Comparison of ENCODE assay signal across 1 fruit fly cellular context in genomic region chr2L:7925389-7925788, dm6.
A peak's percentile ranks its signal among the peaks of the same experiment; 100 is the strongest.
TF ChIP-seq lines count a peak whose summit lies in the region.

No protein-coding gene starts in this region.

TF ChIP-seq in whole organism, embryonic, 481 proteins besides CTCF, POLR2A, EP300 and RAD21 (continued from another document and continues in another):
- TF ChIP-seq CG17829 (tag; optimal IDR thresholded peaks at IDR 0.05; lab: Kevin White, UChicago) (peak; percentile 83), Sin3A (optimal IDR thresholded peaks at IDR 0.05; lab: Kevin White, UChicago) (no peak), Dll (GFP tag; IDR thresholded peaks at IDR 0.05; lab: Robert Waterston, UW; ENCODE audit: partially characterized antibody) (no peak), CG2116 (GFP tag; optimal IDR thresholded peaks at IDR 0.05; lab: Kevin White, UChicago) (peak; percentile 31), CG3847 (GFP tag; IDR thresholded peaks at IDR 0.05; lab: Robert Waterston, UW) (peak; percentile 83), CG10979 (tag; optimal IDR thresholded peaks at IDR 0.05; lab: Kevin White, UChicago) (peak; percentile 88), Lhr (GFP tag; optimal IDR thresholded peaks at IDR 0.05; lab: Kevin White, UChicago) (peak; percentile 33), CG6683 (GFP tag; optimal IDR thresholded peaks at IDR 0.05; lab: Kevin White, UChicago) (peak; percentile 87), CG9876 (GFP tag; optimal IDR thresholded peaks at IDR 0.05; lab: Kevin White, UChicago) (peak; percentile 77), cg (GFP tag; optimal IDR thresholded peaks at IDR 0.05; lab: Kevin White, UChicago) (no peak), CG9932 (GFP tag; IDR thresholded peaks at IDR 0.05; lab: Robert Waterston, UW) (peak; percentile 72), CG9797 (GFP tag; optimal IDR thresholded peaks at IDR 0.05; lab: Kevin White, UChicago) (no peak), NfI (GFP tag; optimal IDR thresholded peaks at IDR 0.05; lab: Kevin White, UChicago) (peak; percentile 91), CG17568 (GFP tag; optimal IDR thresholded peaks at IDR 0.05; lab: Kevin White, UChicago) (peak; percentile 75), CG17328 (GFP tag; IDR thresholded peaks at IDR 0.05; lab: Robert Waterston, UW) (peak; percentile 92), z (GFP tag; IDR thresholded peaks at IDR 0.05; lab: Robert Waterston, UW) (0 out of 3 replicates have a peak, but pooled peaks have one; percentile 52), Trl (optimal IDR thresholded peaks at IDR 0.05; lab: Kevin White, UChicago) (no peak), Trl (GFP tag; optimal IDR thresholded peaks at IDR 0.05; lab: Kevin White, UChicago) (peak; percentile 88), her (GFP tag; optimal IDR thresholded peaks at IDR 0.05; lab: Kevin White, UChicago) (peak; percentile 86), salm (tag; optimal IDR thresholded peaks at IDR 0.05; lab: Kevin White, UChicago) (peak; percentile 83), CG2120 (GFP tag; optimal IDR thresholded peaks at IDR 0.05; lab: Kevin White, UChicago) (peak; percentile 88), CG6254 (GFP tag; optimal IDR thresholded peaks at IDR 0.05; lab: Kevin White, UChicago) (peak; percentile 82), dpn (GFP tag; optimal IDR thresholded peaks at IDR 0.05; lab: Kevin White, UChicago) (peak; percentile 84 to 85), br (optimal IDR thresholded peaks at IDR 0.05; lab: Kevin White, UChicago) (no peak), CG7372 (GFP tag; IDR thresholded peaks at IDR 0.05; lab: Robert Waterston, UW) (peak; percentile 89), Xbp1 (GFP tag; optimal IDR thresholded peaks at IDR 0.05; lab: Kevin White, UChicago) (peak; percentile 85), Hey (tag; optimal IDR thresholded peaks at IDR 0.05; lab: Kevin White, UChicago) (peak; percentile 54), CG2202 (tag; optimal IDR thresholded peaks at IDR 0.05; lab: Kevin White, UChicago) (peak; percentile 51), Oli (tag; optimal IDR thresholded peaks at IDR 0.05; lab: Kevin White, UChicago) (peak; percentile 88), Mad (GFP tag; optimal IDR thresholded peaks at IDR 0.05; lab: Kevin White, UChicago) (peak; percentile 53), CG17359 (tag; optimal IDR thresholded peaks at IDR 0.05; lab: Kevin White, UChicago) (peak; percentile 95), CG11723 (GFP tag; optimal IDR thresholded peaks at IDR 0.05; lab: Kevin White, UChicago) (peak; percentile 75), CG10543 (GFP tag; optimal IDR thresholded peaks at IDR 0.05; lab: Kevin White, UChicago) (peak; percentile 71), zen2 (GFP tag; IDR thresholded peaks at IDR 0.05; lab: Robert Waterston, UW; ENCODE audit: partially characterized antibody) (no peak), abd-A (tag; optimal IDR thresholded peaks at IDR 0.05; lab: Kevin White, UChicago) (peak; percentile 88), Hand (GFP tag; optimal IDR thresholded peaks at IDR 0.05; lab: Kevin White, UChicago) (peak; percentile 79), lov (optimal IDR thresholded peaks at IDR 0.05; lab: Kevin White, UChicago) (no peak), lov (GFP tag; IDR thresholded peaks at IDR 0.05; lab: Robert Waterston, UW) (peak; percentile 87; the same call in 2 of the 3 replicates), CG17612 (GFP tag; IDR thresholded peaks at IDR 0.05; lab: Robert Waterston, UW) (peak; percentile 70), CG32767 (GFP tag; IDR thresholded peaks at IDR 0.05; lab: Robert Waterston, UW) (peak; percentile 86), kni (GFP tag; optimal IDR thresholded peaks at IDR 0.05; lab: Kevin White, UChicago) (peak; percentile 33), CG8089 (GFP tag; optimal IDR thresholded peaks at IDR 0.05; lab: Kevin White, UChicago) (peak; percentile 82), CG14667 (GFP tag; IDR thresholded peaks at IDR 0.05; lab: Robert Waterston, UW) (peak; percentile 83), kah (GFP tag; optimal IDR thresholded peaks at IDR 0.05; lab: Kevin White, UChicago) (peak; percentile 75), Aef1 (GFP tag; IDR thresholded peaks at IDR 0.05; lab: Robert Waterston, UW) (peak; percentile 90), tup (GFP tag; optimal IDR thresholded peaks at IDR 0.05; lab: Kevin White, UChicago) (peak; percentile 65), Hr3 (GFP tag; optimal IDR thresholded peaks at IDR 0.05; lab: Kevin White, UChicago) (peak; percentile 78), wek (GFP tag; optimal IDR thresholded peaks at IDR 0.05; lab: Kevin White, UChicago) (peak; percentile 52), CG4730 (GFP tag; IDR thresholded peaks at IDR 0.05; lab: Robert Waterston, UW) (peak; percentile 85), HLH54F (GFP tag; optimal IDR thresholded peaks at IDR 0.05; lab: Kevin White, UChicago) (peak; percentile 80), vfl (GFP tag; optimal IDR thresholded peaks at IDR 0.05; lab: Kevin White, UChicago) (peak; percentile 70), B-H2 (GFP tag; optimal IDR thresholded peaks at IDR 0.05; lab: Kevin White, UChicago) (peak; percentile 74), lilli (GFP tag; optimal IDR thresholded peaks at IDR 0.05; lab: Kevin White, UChicago) (peak; percentile 83), Ssrp (tag; optimal IDR thresholded peaks at IDR 0.05; lab: Kevin White, UChicago) (peak; percentile 81), btn (GFP tag; optimal IDR thresholded peaks at IDR 0.05; lab: Kevin White, UChicago) (peak; percentile 83), tx (GFP tag; optimal IDR thresholded peaks at IDR 0.05; lab: Kevin White, UChicago) (peak; percentile 79), C15 (GFP tag; IDR thresholded peaks at IDR 0.05; lab: Robert Waterston, UW) (peak; percentile 78; the same call in 1 of the 3 replicates), esg (GFP tag; conservative IDR thresholded peaks at IDR 0.05; lab: Robert Waterston, UW) (peak; percentile 90), Abd-B (GFP tag; optimal IDR thresholded peaks at IDR 0.05; lab: Kevin White, UChicago) (peak; percentile 89), Hr39 (optimal IDR thresholded peaks at IDR 0.05; lab: Kevin White, UChicago) (no peak), Med (GFP tag; lab: Kevin White, UChicago) (peak; percentile 98), CG9727 (GFP tag; optimal IDR thresholded peaks at IDR 0.05; lab: Kevin White, UChicago) (peak; percentile 82), CG18476 (GFP tag; optimal IDR thresholded peaks at IDR 0.05; lab: Kevin White, UChicago) (peak; percentile 79), Dfd (GFP tag; optimal IDR thresholded peaks at IDR 0.05; lab: Kevin White, UChicago) (no peak), pita (GFP tag; optimal IDR thresholded peaks at IDR 0.05; lab: Kevin White, UChicago) (no peak), NC2α (GFP tag; optimal IDR thresholded peaks at IDR 0.05; lab: Kevin White, UChicago) (peak; percentile 49), Vsx1 (GFP tag; optimal IDR thresholded peaks at IDR 0.05; lab: Kevin White, UChicago) (peak; percentile 52), CG4854 (GFP tag; optimal IDR thresholded peaks at IDR 0.05; lab: Kevin White, UChicago) (peak; percentile 67), croc (GFP tag; conservative IDR thresholded peaks at IDR 0.05; lab: Robert Waterston, UW) (peak; percentile 87), CG31224 (GFP tag; IDR thresholded peaks at IDR 0.05; lab: Robert Waterston, UW) (peak; percentile 74), unc-4 (GFP tag; IDR thresholded peaks at IDR 0.05; lab: Robert Waterston, UW; ENCODE audit: partially characterized antibody) (no peak), grn (GFP tag; optimal IDR thresholded peaks at IDR 0.05; lab: Kevin White, UChicago) (no peak), caup (GFP tag; optimal IDR thresholded peaks at IDR 0.05; lab: Kevin White, UChicago; ENCODE audit: severe bottlenecking) (peak; percentile 87), Max (GFP tag; optimal IDR thresholded peaks at IDR 0.05; lab: Kevin White, UChicago) (peak; percentile 82), dysf (GFP tag; IDR thresholded peaks at IDR 0.05; lab: Robert Waterston, UW) (peak; percentile 93), CG7357 (GFP tag; IDR thresholded peaks at IDR 0.05; lab: Robert Waterston, UW) (peak; percentile 81), h (optimal IDR thresholded peaks at IDR 0.05; lab: Kevin White, UChicago) (no peak), CG12769 (tag; optimal IDR thresholded peaks at IDR 0.05; lab: Kevin White, UChicago) (peak; percentile 89), CG15269 (tag; optimal IDR thresholded peaks at IDR 0.05; lab: Kevin White, UChicago) (peak; percentile 92), CG6854 (GFP tag; optimal IDR thresholded peaks at IDR 0.05; lab: Kevin White, UChicago) (peak; percentile 88), Meics (GFP tag; optimal IDR thresholded peaks at IDR 0.05; lab: Kevin White, UChicago) (peak; percentile 88), HLH3B (GFP tag; IDR thresholded peaks at IDR 0.05; lab: Robert Waterston, UW) (peak; percentile 95), grau (tag; optimal IDR thresholded peaks at IDR 0.05; lab: Kevin White, UChicago) (peak; percentile 88), CG1832 (GFP tag; optimal IDR thresholded peaks at IDR 0.05; lab: Kevin White, UChicago) (no peak), jigr1 (GFP tag; IDR thresholded peaks at IDR 0.05; lab: Robert Waterston, UW) (peak; percentile 82), wor (GFP tag; IDR thresholded peaks at IDR 0.05; lab: Robert Waterston, UW) (peak; percentile 86), gro (GFP tag; optimal IDR thresholded peaks at IDR 0.05; lab: Kevin White, UChicago) (peak; percentile 86), CG11085 (GFP tag; IDR thresholded peaks at IDR 0.05; lab: Robert Waterston, UW) (peak; percentile 81), CG4360 (GFP tag; IDR thresholded peaks at IDR 0.05; lab: Robert Waterston, UW) (peak; percentile 59), CG12104 (GFP tag; optimal IDR thresholded peaks at IDR 0.05; lab: Kevin White, UChicago) (peak; percentile 68), CG14014 (GFP tag; IDR thresholded peaks at IDR 0.05; lab: Robert Waterston, UW) (peak; percentile 90), Fer1 (GFP tag; optimal IDR thresholded peaks at IDR 0.05; lab: Kevin White, UChicago) (peak; percentile 95), CG1792 (GFP tag; optimal IDR thresholded peaks at IDR 0.05; lab: Kevin White, UChicago) (peak; percentile 88), CG15601 (tag; optimal IDR thresholded peaks at IDR 0.05; lab: Kevin White, UChicago) (peak; percentile 82), CG9609 (GFP tag; optimal IDR thresholded peaks at IDR 0.05; lab: Kevin White, UChicago) (peak; percentile 79), lab (GFP tag; optimal IDR thresholded peaks at IDR 0.05; lab: Kevin White, UChicago) (peak; percentile 95), CG9437 (GFP tag; optimal IDR thresholded peaks at IDR 0.05; lab: Kevin White, UChicago) (peak; percentile 68), nerfin-2 (GFP tag; IDR thresholded peaks at IDR 0.05; lab: Robert Waterston, UW; ENCODE audit: partially characterized antibody) (no peak), gcm2 (GFP tag; optimal IDR thresholded peaks at IDR 0.05; lab: Kevin White, UChicago) (peak; percentile 72), zfh2 (GFP tag; optimal IDR thresholded peaks at IDR 0.05; lab: Kevin White, UChicago) (peak; percentile 53), CG18619 (GFP tag; optimal IDR thresholded peaks at IDR 0.05; lab: Kevin White, UChicago) (peak; percentile 80), mld (GFP tag; IDR thresholded peaks at IDR 0.05; lab: Robert Waterston, UW; ENCODE audit: partially characterized antibody) (no peak), trh (GFP tag; optimal IDR thresholded peaks at IDR 0.05; lab: Kevin White, UChicago) (peak; percentile 52), Awh (GFP tag; IDR thresholded peaks at IDR 0.05; lab: Robert Waterston, UW) (peak; percentile 86), slbo (GFP tag; IDR thresholded peaks at IDR 0.05; lab: Robert Waterston, UW) (peak; percentile 88), pfk (GFP tag; optimal IDR thresholded peaks at IDR 0.05; lab: Kevin White, UChicago) (no peak), CG1024 (GFP tag; IDR thresholded peaks at IDR 0.05; lab: Robert Waterston, UW) (peak; percentile 82), sr (GFP tag; IDR thresholded peaks at IDR 0.05; lab: Robert Waterston, UW) (peak; percentile 63; the same call in 2 of the 3 replicates), maf-S (GFP tag; optimal IDR thresholded peaks at IDR 0.05; lab: Kevin White, UChicago) (peak; percentile 84), D19B (GFP tag; optimal IDR thresholded peaks at IDR 0.05; lab: Kevin White, UChicago) (peak; percentile 64), Xrp1 (GFP tag; IDR thresholded peaks at IDR 0.05; lab: Robert Waterston, UW) (peak; percentile 93), CG33213 (GFP tag; optimal IDR thresholded peaks at IDR 0.05; lab: Kevin White, UChicago) (peak; percentile 75), CG4424 (GFP tag; optimal IDR thresholded peaks at IDR 0.05; lab: Kevin White, UChicago) (peak; percentile 85), D19A (tag; optimal IDR thresholded peaks at IDR 0.05; lab: Kevin White, UChicago) (peak; percentile 83), nau (GFP tag; optimal IDR thresholded peaks at IDR 0.05; lab: Kevin White, UChicago) (peak; percentile 83), CG6791 (GFP tag; IDR thresholded peaks at IDR 0.05; lab: Robert Waterston, UW; ENCODE audit: partially characterized antibody) (no peak), Atf3 (GFP tag; optimal IDR thresholded peaks at IDR 0.05; lab: Kevin White, UChicago) (peak; percentile 79), ash1 (GFP tag; optimal IDR thresholded peaks at IDR 0.05; lab: Kevin White, UChicago) (no peak), gsb (GFP tag; IDR thresholded peaks at IDR 0.05; lab: Robert Waterston, UW) (peak; percentile 69), MTF-1 (GFP tag; optimal IDR thresholded peaks at IDR 0.05; lab: Kevin White, UChicago; ENCODE audit: borderline replicate concordance) (peak; percentile 74), CG16813 (GFP tag; IDR thresholded peaks at IDR 0.05; lab: Robert Waterston, UW; ENCODE audit: partially characterized antibody) (no peak), CG4328 (GFP tag; optimal IDR thresholded peaks at IDR 0.05; lab: Kevin White, UChicago) (peak; percentile 70), Sry-β (GFP tag; optimal IDR thresholded peaks at IDR 0.05; lab: Kevin White, UChicago) (peak; percentile 10), sd (tag; optimal IDR thresholded peaks at IDR 0.05; lab: Kevin White, UChicago) (peak; percentile 61), CG30431 (GFP tag; optimal IDR thresholded peaks at IDR 0.05; lab: Kevin White, UChicago) (peak; percentile 62), bab2 (GFP tag; optimal IDR thresholded peaks at IDR 0.05; lab: Kevin White, UChicago) (peak; percentile 79), CG8924 (tag; optimal IDR thresholded peaks at IDR 0.05; lab: Kevin White, UChicago) (peak; percentile 89), lmd (GFP tag; IDR thresholded peaks at IDR 0.05; lab: Robert Waterston, UW) (peak; percentile 92), CG7987 (GFP tag; optimal IDR thresholded peaks at IDR 0.05; lab: Kevin White, UChicago) (peak; percentile 60), CG14710 (tag; optimal IDR thresholded peaks at IDR 0.05; lab: Kevin White, UChicago) (peak; percentile 74), sens-2 (GFP tag; IDR thresholded peaks at IDR 0.05; lab: Robert Waterston, UW) (peak; percentile 76), CrebB (tag; optimal IDR thresholded peaks at IDR 0.05; lab: Kevin White, UChicago) (peak; percentile 81)
